Worm (Caenorhabditis elegans) whole organism, L3 larva: ENCODE results near the gene mrp-7.

ENCODE experiments used
- ZK546.5 ChIP-seq: sonication (generic microtip); optimal IDR thresholded peaks from 2 replicates; lab custom pipeline; 2017; ENCODE audit warnings: missing biosample characterization, missing genetic modification characterization
- ceh-28 ChIP-seq: fragments of 150-350 bp; optimal IDR thresholded peaks from 2 replicates; lab custom pipeline; 2014; ENCODE audit warnings: missing biosample characterization, missing genetic modification reagents, missing genetic modification characterization
- ceh-9 ChIP-seq: sonication (generic microtip); optimal IDR thresholded peaks from 2 replicates; lab custom pipeline; 2018; ENCODE audit warnings: missing biosample characterization, missing genetic modification characterization
- daf-12 ChIP-seq: fragments of 150-350 bp; optimal IDR thresholded peaks from 2 replicates; lab custom pipeline; 2014; ENCODE audit warnings: missing biosample characterization, missing genetic modification reagents, missing genetic modification characterization
- egl-27 ChIP-seq: sonication (generic microtip); optimal IDR thresholded peaks from 4 replicates; lab custom pipeline; 2017; ENCODE audit warnings: missing biosample characterization, missing genetic modification reagents, missing genetic modification characterization
- elt-1 ChIP-seq: fragments of 150-350 bp; optimal IDR thresholded peaks from 2 replicates; lab custom pipeline; 2014; ENCODE audit warnings: missing biosample characterization, missing genetic modification characterization
- elt-2 ChIP-seq: sonication (generic microtip); optimal IDR thresholded peaks from 2 replicates; lab custom pipeline; 2016; ENCODE audit warnings: missing genetic modification reagents, mild to moderate bottlenecking, missing genetic modification characterization, missing compliant biosample characterization
- elt-3 ChIP-seq, 3 experiments: fragments of 150-350 bp in 1 of 3; sonication (generic microtip) in 2 of 3; optimal IDR thresholded peaks; 2 replicates in 2 of 3; 4 replicates in 1 of 3; lab custom pipeline; 2014 to 2017; ENCODE audit warnings: missing biosample characterization in 3 of 3, missing genetic modification characterization in 3 of 3
- eor-1 ChIP-seq, 2 experiments: fragments of 150-350 bp; optimal IDR thresholded peaks; 2 replicates each; lab custom pipeline; 2014 to 2018; ENCODE audit warnings: missing biosample characterization in 2 of 2, missing genetic modification characterization in 2 of 2
- fos-1 ChIP-seq: fragments of 150-350 bp; optimal IDR thresholded peaks from 2 replicates; lab custom pipeline; 2014; ENCODE audit warnings: missing biosample characterization, missing genetic modification characterization
- hmg-11 ChIP-seq: sonication (generic microtip); optimal IDR thresholded peaks from 2 replicates; lab custom pipeline; 2016; ENCODE audit warnings: missing genetic modification characterization, missing compliant biosample characterization
- lin-39 ChIP-seq: fragments of 150-350 bp; optimal IDR thresholded peaks from 2 replicates; lab custom pipeline; 2018; ENCODE audit warnings: missing biosample characterization, missing genetic modification reagents, missing genetic modification characterization
- lsy-12 ChIP-seq: sonication (generic microtip); optimal IDR thresholded peaks from 2 replicates; lab custom pipeline; 2016; ENCODE audit warnings: mild to moderate bottlenecking, missing genetic modification characterization, missing compliant biosample characterization
- mdl-1 ChIP-seq: fragments of 150-350 bp; optimal IDR thresholded peaks from 2 replicates; lab custom pipeline; 2014; ENCODE audit warnings: missing biosample characterization, missing genetic modification characterization
- mml-1 ChIP-seq: fragments of 150-350 bp; sonication (generic microtip); optimal IDR thresholded peaks from 3 replicates; lab custom pipeline; 2014; ENCODE audit warnings: missing biosample characterization, missing genetic modification characterization
- nfya-1 ChIP-seq: sonication (generic microtip); optimal IDR thresholded peaks from 2 replicates; lab custom pipeline; 2017; ENCODE audit warnings: missing genetic modification characterization, mild to moderate bottlenecking, missing compliant biosample characterization, antibody characterized with exemption, moderate library complexity; ENCODE audit not compliant: insufficient read depth
- nhr-12 ChIP-seq: fragments of 150-350 bp; optimal IDR thresholded peaks from 2 replicates; lab custom pipeline; 2014; ENCODE audit warnings: missing biosample characterization, missing genetic modification characterization
- nhr-237 ChIP-seq: fragments of 150-350 bp; optimal IDR thresholded peaks from 2 replicates; lab custom pipeline; 2014; ENCODE audit warnings: missing biosample characterization, missing genetic modification characterization
- nhr-25 ChIP-seq: sonication (generic microtip); optimal IDR thresholded peaks from 2 replicates; lab custom pipeline; 2017; ENCODE audit warnings: missing biosample characterization, missing genetic modification characterization
- nhr-43 ChIP-seq: sonication (generic microtip); optimal IDR thresholded peaks from 2 replicates; lab custom pipeline; 2016; ENCODE audit warnings: mild to moderate bottlenecking, missing genetic modification characterization, missing compliant biosample characterization; ENCODE audit not compliant: poor library complexity, severe bottlenecking
- nhr-76 ChIP-seq: fragments of 150-350 bp; sonication (generic microtip); optimal IDR thresholded peaks from 5 replicates; lab custom pipeline; 2014; ENCODE audit warnings: missing biosample characterization, missing genetic modification characterization
- nhr-77 ChIP-seq: fragments of 150-350 bp; optimal IDR thresholded peaks from 2 replicates; lab custom pipeline; 2014; ENCODE audit warnings: missing biosample characterization, missing genetic modification characterization
- pha-4 ChIP-seq: fragments of 150-350 bp; optimal IDR thresholded peaks from 2 replicates; lab custom pipeline; 2014; ENCODE audit warnings: missing biosample characterization, missing genetic modification reagents, missing genetic modification characterization
- pqm-1 ChIP-seq: fragments of 150-350 bp; optimal IDR thresholded peaks from 2 replicates; lab custom pipeline; 2017; ENCODE audit warnings: missing biosample characterization, missing genetic modification characterization, inconsistent platforms
- skn-1 ChIP-seq: fragments of 150-350 bp; optimal IDR thresholded peaks from 2 replicates; lab custom pipeline; 2014; ENCODE audit warnings: missing biosample characterization, missing genetic modification characterization
- tbx-2 ChIP-seq: sonication (generic microtip); optimal IDR thresholded peaks from 2 replicates; lab custom pipeline; 2016; ENCODE audit warnings: mild to moderate bottlenecking, missing genetic modification characterization, missing compliant biosample characterization
- unc-39 ChIP-seq: sonication (generic microtip); optimal IDR thresholded peaks from 4 replicates; lab custom pipeline; 2017; ENCODE audit warnings: missing biosample characterization, missing genetic modification characterization
- unc-62 ChIP-seq: fragments of 150-350 bp; sonication (generic microtip); optimal IDR thresholded peaks from 4 replicates; lab custom pipeline; 2014; ENCODE audit warnings: missing biosample characterization, missing genetic modification reagents, missing genetic modification characterization
- ztf-11 ChIP-seq: fragments of 150-350 bp; optimal IDR thresholded peaks from 2 replicates; lab custom pipeline; 2014; ENCODE audit warnings: missing biosample characterization, missing genetic modification characterization
- ztf-4 ChIP-seq: fragments of 150-350 bp; optimal IDR thresholded peaks from 2 replicates; lab custom pipeline; 2014; ENCODE audit warnings: missing biosample characterization, missing genetic modification characterization

mrp-7 gene

DNA sequence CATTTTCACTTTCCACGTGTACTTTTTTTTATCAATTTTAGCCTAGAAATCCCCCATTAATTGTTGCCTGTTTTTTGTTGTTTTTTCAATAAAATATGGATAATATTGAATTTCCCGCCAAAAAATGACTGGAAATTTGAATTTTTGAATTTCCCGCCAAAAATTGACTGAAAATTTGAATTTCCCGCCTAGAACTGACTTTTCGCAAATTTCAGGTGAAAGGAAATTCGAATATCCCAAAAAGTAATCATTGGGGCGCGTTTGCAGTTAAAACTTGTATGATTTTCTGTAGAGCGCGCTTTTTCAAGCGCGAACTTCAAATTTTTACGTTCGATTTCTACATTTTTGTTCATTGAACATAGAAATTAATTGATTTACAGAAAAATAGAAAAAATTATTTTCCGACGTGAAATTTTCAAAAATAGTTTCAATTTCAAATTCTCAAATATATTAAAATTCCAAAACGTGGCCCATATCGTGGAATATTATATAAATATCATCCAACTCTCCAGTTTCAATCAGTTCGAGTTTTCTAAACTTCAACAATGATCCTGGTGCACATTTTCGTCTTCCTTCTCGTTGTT, 29.0 kb upstream of the mrp-7 start, which contains the start of gene Y43F8C.9:
Gene Y43F8C.9 (plus strand): TSS at position 534 of the 584 bp plus-strand sequence.
- TF ChIP-seq nhr-12 (tag; lab: Kevin White, UChicago) = no peak
- TF ChIP-seq skn-1 (tag; lab: Kevin White, UChicago) = no peak
- no peak for TF ChIP-seq nhr-77 (tag; lab: Kevin White, UChicago)
- no peak for TF ChIP-seq ceh-28
- TF ChIP-seq mml-1 = no peak
- TF ChIP-seq nhr-25 = no peak
- TF ChIP-seq pha-4 (tag; lab: Kevin White, UChicago) = no peak
- TF ChIP-seq, all 47 proteins: peak for 0

DNA sequence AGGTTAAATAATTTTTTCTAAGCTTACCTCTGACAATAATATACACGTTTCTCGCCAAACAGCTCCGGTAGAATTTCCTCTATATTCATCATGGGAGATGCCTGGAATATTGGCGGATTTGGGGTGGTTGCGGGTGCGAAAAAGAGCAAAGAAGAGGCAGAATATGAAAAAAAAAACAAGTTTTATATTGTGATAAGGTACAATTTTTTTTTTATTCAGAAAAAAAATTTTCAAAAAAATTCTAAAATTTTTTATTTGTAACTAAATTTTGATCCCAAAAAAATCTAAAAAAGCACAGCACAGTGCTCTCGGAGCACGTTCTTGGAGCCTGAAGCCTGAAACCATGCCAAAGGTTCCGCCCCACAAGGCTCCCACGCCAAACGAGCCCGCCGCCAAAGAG, 19.5 kb upstream of the mrp-7 start, which contains the start of gene dmd-3:
Gene dmd-3 (minus strand): TSS at position 101 of the 400 bp plus-strand sequence.
- TF ChIP-seq elt-1 (tag; lab: Kevin White, UChicago) (no peak), ceh-9 (no peak), nhr-76 (no peak), nhr-43 (tag; lab: Kevin White, UChicago) (no peak), ztf-4 (tag; lab: Kevin White, UChicago) (no peak), unc-39 (tag; lab: Kevin White, UChicago) (no peak), fos-1 (tag; lab: Kevin White, UChicago) (no peak)

DNA sequence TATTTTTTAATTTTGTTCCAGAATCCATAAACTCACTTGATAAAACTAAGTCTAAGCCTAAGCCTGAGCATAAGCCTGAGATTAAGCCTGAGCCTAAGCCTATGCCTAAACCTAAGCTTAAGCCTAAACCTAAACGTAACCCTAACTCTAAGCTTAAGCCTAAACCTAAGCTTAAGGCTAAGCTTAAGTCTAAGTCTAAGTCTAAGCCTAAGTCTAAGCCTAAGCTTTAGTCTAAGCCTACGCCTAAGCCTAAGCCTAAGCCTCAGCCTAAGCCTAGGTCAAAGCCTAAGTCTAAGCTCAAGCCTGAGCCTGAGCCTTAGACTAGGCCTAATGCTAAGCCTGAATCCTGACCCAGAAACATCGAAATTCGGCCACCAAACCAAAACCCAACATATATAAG, 10.1 kb upstream of the mrp-7 start:
- no peak for TF ChIP-seq ztf-11 (tag; lab: Kevin White, UChicago)

DNA sequence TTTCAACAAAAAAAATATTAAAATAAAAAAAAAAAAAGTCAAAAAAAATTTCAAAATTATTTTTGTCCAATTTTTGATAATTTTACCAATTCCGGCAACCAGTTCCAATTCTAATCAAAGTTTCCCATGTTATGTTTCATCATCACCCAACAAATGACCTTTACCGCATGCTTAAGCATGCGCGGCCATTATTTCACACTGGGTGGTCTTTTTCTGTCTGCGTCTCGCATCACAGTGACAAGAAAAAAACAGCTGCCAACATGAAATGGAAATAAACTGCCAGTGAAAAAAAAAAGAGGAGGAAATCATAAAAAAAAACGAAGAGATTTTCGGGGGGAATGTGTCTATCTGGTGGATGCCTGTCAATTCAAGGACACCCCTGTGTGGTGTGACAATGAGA, 8.3 kb upstream of the mrp-7 start:
- TF ChIP-seq nhr-25 (peak; percentile 71), mdl-1 (tag; lab: Kevin White, UChicago) (no peak)

DNA sequence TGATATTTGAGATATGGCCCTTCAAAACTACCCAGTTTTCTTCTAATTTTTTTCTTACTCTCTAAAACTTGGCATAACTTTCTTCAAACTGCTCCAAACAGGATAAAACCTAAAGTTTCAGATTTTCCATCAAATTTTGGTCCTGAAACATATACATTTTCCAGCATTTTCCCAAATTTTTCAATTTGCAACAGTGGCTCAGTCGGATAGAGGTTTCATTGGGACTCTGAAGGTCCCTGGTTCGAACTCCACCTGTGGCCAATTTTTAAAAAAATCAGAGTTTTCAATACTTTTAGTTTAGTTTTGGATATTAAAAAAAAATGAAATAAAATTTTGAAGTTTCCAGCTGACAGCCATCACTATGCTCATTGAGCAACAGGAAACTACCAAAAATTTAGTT, 6.9 kb upstream of the mrp-7 start:
- TF ChIP-seq daf-12 = no peak
- no peak for TF ChIP-seq lin-39 (tag; lab: Kevin White, UChicago)
- TF ChIP-seq eor-1 (tag; optimal IDR thresholded peaks at IDR 0.05; lab: Kevin White, UChicago) = no peak
- no peak for TF ChIP-seq ZK546.5 (tag; lab: Kevin White, UChicago)
- no peak for TF ChIP-seq pqm-1 (tag; lab: Kevin White, UChicago)
- no peak for TF ChIP-seq nhr-77 (tag; lab: Kevin White, UChicago)
- no peak for TF ChIP-seq nhr-76
- TF ChIP-seq tbx-2 (tag; lab: Kevin White, UChicago) = no peak
- TF ChIP-seq egl-27 = no peak
- no peak for TF ChIP-seq lsy-12 (tag; lab: Kevin White, UChicago)

DNA sequence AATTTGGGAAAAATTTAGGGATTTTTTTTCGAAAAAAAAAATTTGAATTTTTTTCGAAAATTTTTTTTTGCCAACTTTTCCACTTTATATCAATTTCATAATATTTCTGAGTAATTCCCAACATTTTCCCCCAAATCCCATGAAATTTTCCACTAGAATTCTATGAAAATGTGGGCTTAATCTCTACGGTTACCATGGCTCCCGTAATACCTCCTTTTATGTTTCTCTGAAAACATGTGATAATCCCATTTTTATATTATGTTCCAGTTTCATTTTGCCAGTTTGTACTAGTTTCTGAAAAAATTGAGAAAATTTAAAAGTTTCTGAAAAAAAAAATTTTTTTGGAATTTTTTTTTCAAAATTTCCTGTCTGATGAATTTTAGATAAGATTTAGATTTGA, 6.4 kb upstream of the mrp-7 start:
- no peak for TF ChIP-seq fos-1 (tag; lab: Kevin White, UChicago)
- no peak for TF ChIP-seq unc-39 (tag; lab: Kevin White, UChicago)
- TF ChIP-seq egl-27 = no peak
- TF ChIP-seq nfya-1 (tag; lab: Kevin White, UChicago) = no peak
- TF ChIP-seq nhr-77 (tag; lab: Kevin White, UChicago) = no peak
- TF ChIP-seq unc-62 (GFP tag; lab: Kevin White, UChicago) = no peak
- no peak for TF ChIP-seq tbx-2 (tag; lab: Kevin White, UChicago)
- no peak for TF ChIP-seq hmg-11 (tag; lab: Kevin White, UChicago)
- no peak for TF ChIP-seq nhr-43 (tag; lab: Kevin White, UChicago)
- no peak for TF ChIP-seq elt-2 (tag; lab: Kevin White, UChicago)
- TF ChIP-seq elt-3 (tag; optimal IDR thresholded peaks at IDR 0.05; lab: Kevin White, UChicago) = no peak
- TF ChIP-seq eor-1 (tag; optimal IDR thresholded peaks at IDR 0.05; lab: Kevin White, UChicago) = no peak
- TF ChIP-seq elt-1 (tag; lab: Kevin White, UChicago) = no peak
- TF ChIP-seq nhr-237 (tag; lab: Kevin White, UChicago) = no peak
